Fruit fly (Drosophila melanogaster): Measurements from ENCODE around the gene CG4598.

Gene CG4598

dm6 chr2L:9907320-9908256 is 10.8 kb upstream of the CG4598 start (continued):
- TF ChIP-seq Adf1 (GFP tag; IDR thresholded peaks at IDR 0.05) (no peak), Doc3 (GFP tag; IDR thresholded peaks at IDR 0.05; ENCODE audit: partially characterized antibody) (no peak), Aef1 (GFP tag; IDR thresholded peaks at IDR 0.05) (no peak; the same call in 1 of the 3 replicates), ac (GFP tag; optimal IDR thresholded peaks at IDR 0.05) (no peak), fd96Cb (tag; optimal IDR thresholded peaks at IDR 0.05) (no peak), Nf-YB (GFP tag; optimal IDR thresholded peaks at IDR 0.05) (peak; percentile 33), CG9609 (GFP tag; optimal IDR thresholded peaks at IDR 0.05) (no peak), maf-S (GFP tag; optimal IDR thresholded peaks at IDR 0.05) (no peak), CG7786 (GFP tag; optimal IDR thresholded peaks at IDR 0.05) (no peak), lov (optimal IDR thresholded peaks at IDR 0.05) (no peak), lov (GFP tag; IDR thresholded peaks at IDR 0.05) (no peak), zfh2 (GFP tag; optimal IDR thresholded peaks at IDR 0.05) (no peak), Optix (GFP tag; IDR thresholded peaks at IDR 0.05) (no peak), CG6765 (GFP tag; optimal IDR thresholded peaks at IDR 0.05) (no peak), insv (GFP tag; optimal IDR thresholded peaks at IDR 0.05) (no peak), zf30C (GFP tag; optimal IDR thresholded peaks at IDR 0.05) (no peak), unc-4 (GFP tag; IDR thresholded peaks at IDR 0.05; ENCODE audit: partially characterized antibody) (no peak), psq (GFP tag; optimal IDR thresholded peaks at IDR 0.05) (peak; percentile 81), scrt (GFP tag; optimal IDR thresholded peaks at IDR 0.05) (no peak), fd64A (GFP tag; optimal IDR thresholded peaks at IDR 0.05) (no peak), bcd (GFP tag; optimal IDR thresholded peaks at IDR 0.05) (no peak), CG13894 (tag; optimal IDR thresholded peaks at IDR 0.05) (peak; percentile 0), slp2 (GFP tag; optimal IDR thresholded peaks at IDR 0.05) (no peak), Sry-δ (GFP tag; optimal IDR thresholded peaks at IDR 0.05) (no peak), Oaz (GFP tag; IDR thresholded peaks at IDR 0.05) (no peak), CG15696 (tag; optimal IDR thresholded peaks at IDR 0.05) (no peak), tap (tag; optimal IDR thresholded peaks at IDR 0.05) (no peak), Med (GFP tag) (peak; percentile 86), B-H1 (GFP tag; IDR thresholded peaks at IDR 0.05) (no peak), Abd-B (GFP tag; optimal IDR thresholded peaks at IDR 0.05) (no peak), fd3F (GFP tag; optimal IDR thresholded peaks at IDR 0.05) (no peak), en (GFP tag; optimal IDR thresholded peaks at IDR 0.05) (no peak), Neu2 (GFP tag; optimal IDR thresholded peaks at IDR 0.05; ENCODE audit: borderline replicate concordance) (no peak), Chrac-16 (GFP tag; optimal IDR thresholded peaks at IDR 0.05) (no peak), CG11696 (GFP tag; IDR thresholded peaks at IDR 0.05) (no peak), HLH54F (GFP tag; optimal IDR thresholded peaks at IDR 0.05) (no peak), CG4404 (GFP tag; IDR thresholded peaks at IDR 0.05) (no peak), GATAe (GFP tag; conservative IDR thresholded peaks at IDR 0.05) (no peak), cg (GFP tag; optimal IDR thresholded peaks at IDR 0.05) (peak; percentile 85), CG12071 (GFP tag; optimal IDR thresholded peaks at IDR 0.05) (no peak), jumu (GFP tag; optimal IDR thresholded peaks at IDR 0.05) (no peak), CG13624 (GFP tag; optimal IDR thresholded peaks at IDR 0.05) (peak; percentile 2), CG17802 (tag; optimal IDR thresholded peaks at IDR 0.05) (no peak), ssp (GFP tag; IDR thresholded peaks at IDR 0.05) (no peak), CG18011 (GFP tag; optimal IDR thresholded peaks at IDR 0.05) (no peak), CG17328 (GFP tag; IDR thresholded peaks at IDR 0.05) (no peak), dimm (GFP tag; IDR thresholded peaks at IDR 0.05) (no peak), CG11456 (GFP tag; IDR thresholded peaks at IDR 0.05) (no peak), p53 (GFP tag; optimal IDR thresholded peaks at IDR 0.05) (no peak), Ets65A (GFP tag) (no peak)

All from whole organism, embryonic.